Worm (Caenorhabditis elegans) whole organism, late embryonic: Measurements from ENCODE around the gene tgt-2.

Experiments used
- fkh-10 ChIP-seq: fragments of 150-350 bp; optimal IDR thresholded peaks from 2 replicates; lab custom pipeline; 2014; ENCODE audit warnings: missing biosample characterization, missing genetic modification reagents, missing genetic modification characterization
- lin-11 ChIP-seq: fragments of 200-800 bp; sonication (Bioruptor generic); optimal IDR thresholded peaks from 2 replicates; lab custom pipeline; 2018; ENCODE audit warnings: mild to moderate bottlenecking, missing genetic modification characterization, missing compliant biosample characterization
- tbx-7 ChIP-seq: sonication (generic microtip); optimal IDR thresholded peaks from 2 replicates; lab custom pipeline; 2016; ENCODE audit warnings: missing genotype, missing genetic modification characterization, missing compliant biosample characterization

- TF ChIP-seq lin-11 (tag; lab: Kevin White, UChicago) (no peak), fkh-10 (GFP tag; lab: Kevin White, UChicago) (no peak), tbx-7 (tag; lab: Kevin White, UChicago) (no peak)
These were observed 33.3 kb downstream of the tgt-2 start, which contains the start of gene Y39B6A.27 for ce11 chrV:19031456-19031855.
